Worm (Caenorhabditis elegans) whole organism, L1 larva: ENCODE measurements around the gene sao-1.

Experiments
- C04F5.9 ChIP-seq: sonication (generic microtip); optimal IDR thresholded peaks from 2 replicates; lab custom pipeline; 2016; ENCODE audit warnings: missing genetic modification characterization, missing compliant biosample characterization
- C16A3.4 ChIP-seq: fragments of 150-350 bp; optimal IDR thresholded peaks from 2 replicates; lab custom pipeline; 2014; ENCODE audit warnings: missing biosample characterization, missing genetic modification characterization
- C34B4.2 ChIP-seq: sonication (generic microtip); optimal IDR thresholded peaks from 2 replicates; lab custom pipeline; 2017; ENCODE audit warnings: mild to moderate bottlenecking, missing genetic modification characterization, missing compliant biosample characterization
- blmp-1 ChIP-seq: fragments of 150-350 bp; optimal IDR thresholded peaks from 2 replicates; lab custom pipeline; 2014; ENCODE audit warnings: missing biosample characterization, missing genetic modification characterization
- ceh-82 ChIP-seq, 3 experiments: fragments of 150-350 bp in 1 of 3; sonication (generic microtip) in 2 of 3; optimal IDR thresholded peaks; 2 replicates each; lab custom pipeline; 2014 to 2017; ENCODE audit warnings: missing biosample characterization in 3 of 3, missing genetic modification characterization in 3 of 3
- ceh-88 ChIP-seq: fragments of 200-800 bp; sonication (Bioruptor generic); IDR thresholded peaks from 2 replicates; pipeline ENCODE4 v1.3.6; 2022; ENCODE audit warnings: missing genetic modification characterization, missing compliant biosample characterization
- ces-1 ChIP-seq: fragments of 150-350 bp; optimal IDR thresholded peaks from 2 replicates; lab custom pipeline; 2014; ENCODE audit warnings: missing biosample characterization, missing genetic modification reagents, missing genetic modification characterization
- dpl-1 ChIP-seq, 3 experiments: fragments of 150-350 bp in 2 of 3; sonication (generic microtip) in 1 of 3; optimal IDR thresholded peaks; 2 replicates each; lab custom pipeline; 2014 to 2017; ENCODE audit warnings: missing biosample characterization in 3 of 3, missing genetic modification characterization in 3 of 3, missing genetic modification reagents in 3 of 3
- elt-2 ChIP-seq: sonication (generic microtip); optimal IDR thresholded peaks from 2 replicates; lab custom pipeline; 2016; ENCODE audit warnings: missing genetic modification characterization, mild to moderate bottlenecking, inconsistent platforms, missing compliant biosample characterization, missing genetic modification reagents
- elt-3 ChIP-seq, 6 experiments: fragments of 150-350 bp in 1 of 6; sonication (generic microtip); optimal IDR thresholded peaks; 2 replicates each; lab custom pipeline; 2017 to 2018; ENCODE audit warnings: missing biosample characterization in 6 of 6, missing genetic modification characterization in 6 of 6, inconsistent platforms in 1 of 6
- ets-5 ChIP-seq: fragments of 200-800 bp; sonication (Bioruptor generic); IDR thresholded peaks from 2 replicates; pipeline ENCODE4 v1.3.6; 2022; ENCODE audit warnings: missing genetic modification characterization, missing compliant biosample characterization
- fkh-10 ChIP-seq: sonication (generic microtip); optimal IDR thresholded peaks from 2 replicates; lab custom pipeline; 2017; ENCODE audit warnings: missing biosample characterization, missing genetic modification reagents, missing genetic modification characterization
- fkh-8 ChIP-seq: sonication (generic microtip); optimal IDR thresholded peaks from 2 replicates; lab custom pipeline; 2016; ENCODE audit warnings: mild to moderate bottlenecking, missing genetic modification characterization, missing compliant biosample characterization
- hpl-2 ChIP-seq: fragments of 150-350 bp; optimal IDR thresholded peaks from 2 replicates; lab custom pipeline; 2014; ENCODE audit warnings: missing biosample characterization, missing genetic modification reagents, missing genetic modification characterization
- irx-1 ChIP-seq: sonication (generic microtip); optimal IDR thresholded peaks from 2 replicates; lab custom pipeline; 2016; ENCODE audit warnings: missing genetic modification characterization, missing compliant biosample characterization
- lin-14 ChIP-seq: fragments of 200-800 bp; sonication (Bioruptor generic); optimal IDR thresholded peaks from 2 replicates; lab custom pipeline; 2018; ENCODE audit warnings: mild to moderate bottlenecking, missing genetic modification characterization, moderate library complexity, missing compliant biosample characterization
- lin-35 ChIP-seq, 2 experiments: fragments of 150-350 bp; optimal IDR thresholded peaks; 2 replicates each; lab custom pipeline; 2014; ENCODE audit warnings: missing biosample characterization in 2 of 2, missing genetic modification characterization in 2 of 2, missing genetic modification reagents in 2 of 2
- lsy-2 ChIP-seq, 2 experiments: fragments of 150-350 bp; optimal IDR thresholded peaks; 2 replicates each; lab custom pipeline; 2014; ENCODE audit warnings: missing biosample characterization in 2 of 2, missing genetic modification characterization in 2 of 2
- mdl-1 ChIP-seq, 2 experiments: fragments of 150-350 bp; optimal IDR thresholded peaks; 2 replicates each; lab custom pipeline; 2014 to 2017; ENCODE audit warnings: missing biosample characterization in 2 of 2, missing genetic modification characterization in 2 of 2, inconsistent platforms in 1 of 2
- nhr-11 ChIP-seq: fragments of 150-350 bp; optimal IDR thresholded peaks from 2 replicates; lab custom pipeline; 2014; ENCODE audit warnings: missing biosample characterization, missing genetic modification characterization
- nhr-237 ChIP-seq: fragments of 150-350 bp; optimal IDR thresholded peaks from 2 replicates; lab custom pipeline; 2014; ENCODE audit warnings: missing biosample characterization, missing genetic modification characterization
- nhr-84 ChIP-seq: sonication (generic microtip); optimal IDR thresholded peaks from 2 replicates; lab custom pipeline; 2017; ENCODE audit warnings: missing biosample characterization, missing genetic modification characterization
- nhr-85 ChIP-seq: sonication (generic microtip); peaks from one replicate; lab custom pipeline; 2016; ENCODE audit warnings: missing genetic modification characterization, inconsistent platforms, missing compliant biosample characterization
- nhr-90 ChIP-seq: sonication (generic microtip); optimal IDR thresholded peaks from 2 replicates; lab custom pipeline; 2016; ENCODE audit warnings: mild to moderate bottlenecking, missing genetic modification characterization, missing compliant biosample characterization; ENCODE audit not compliant: poor library complexity
- pax-3 ChIP-seq: fragments of 200-800 bp; sonication (Bioruptor generic); optimal IDR thresholded peaks from 2 replicates; lab custom pipeline; 2018; ENCODE audit warnings: mild to moderate bottlenecking, missing genetic modification characterization, moderate library complexity, missing compliant biosample characterization
- rnt-1 ChIP-seq: sonication (generic microtip); optimal IDR thresholded peaks from 2 replicates; lab custom pipeline; 2016; ENCODE audit warnings: mild to moderate bottlenecking, missing genetic modification characterization, moderate library complexity, missing compliant biosample characterization
- skn-1 ChIP-seq: fragments of 150-350 bp; optimal IDR thresholded peaks from 2 replicates; lab custom pipeline; 2014; ENCODE audit warnings: missing biosample characterization, missing genetic modification characterization
- snpc-4 ChIP-seq: fragments of 150-350 bp; optimal IDR thresholded peaks from 2 replicates; lab custom pipeline; 2014; ENCODE audit warnings: missing biosample characterization, missing genetic modification characterization
- sox-4 ChIP-seq: sonication (generic microtip); optimal IDR thresholded peaks from 2 replicates; lab custom pipeline; 2016; ENCODE audit warnings: missing genetic modification characterization, missing compliant biosample characterization
- sptf-1 ChIP-seq: fragments of 150-350 bp; optimal IDR thresholded peaks from 2 replicates; lab custom pipeline; 2014; ENCODE audit warnings: missing biosample characterization, missing genetic modification characterization
- swsn-7 ChIP-seq: sonication (generic microtip); optimal IDR thresholded peaks from 2 replicates; lab custom pipeline; 2016; ENCODE audit warnings: missing genetic modification characterization, missing compliant biosample characterization
- unc-130 ChIP-seq: fragments of 150-350 bp; optimal IDR thresholded peaks from 2 replicates; lab custom pipeline; 2017; ENCODE audit warnings: missing biosample characterization, missing genetic modification characterization, inconsistent platforms
- unc-86 ChIP-seq: sonication (generic microtip); optimal IDR thresholded peaks from 2 replicates; lab custom pipeline; 2016; ENCODE audit warnings: missing genetic modification characterization, missing compliant biosample characterization
- ztf-11 ChIP-seq, 2 experiments: sonication (generic microtip); optimal IDR thresholded peaks; 2 replicates each; lab custom pipeline; 2016 to 2017; ENCODE audit warnings: missing genetic modification characterization in 2 of 2, missing biosample characterization in 1 of 2, missing compliant biosample characterization in 1 of 2

Gene sao-1

DNA sequence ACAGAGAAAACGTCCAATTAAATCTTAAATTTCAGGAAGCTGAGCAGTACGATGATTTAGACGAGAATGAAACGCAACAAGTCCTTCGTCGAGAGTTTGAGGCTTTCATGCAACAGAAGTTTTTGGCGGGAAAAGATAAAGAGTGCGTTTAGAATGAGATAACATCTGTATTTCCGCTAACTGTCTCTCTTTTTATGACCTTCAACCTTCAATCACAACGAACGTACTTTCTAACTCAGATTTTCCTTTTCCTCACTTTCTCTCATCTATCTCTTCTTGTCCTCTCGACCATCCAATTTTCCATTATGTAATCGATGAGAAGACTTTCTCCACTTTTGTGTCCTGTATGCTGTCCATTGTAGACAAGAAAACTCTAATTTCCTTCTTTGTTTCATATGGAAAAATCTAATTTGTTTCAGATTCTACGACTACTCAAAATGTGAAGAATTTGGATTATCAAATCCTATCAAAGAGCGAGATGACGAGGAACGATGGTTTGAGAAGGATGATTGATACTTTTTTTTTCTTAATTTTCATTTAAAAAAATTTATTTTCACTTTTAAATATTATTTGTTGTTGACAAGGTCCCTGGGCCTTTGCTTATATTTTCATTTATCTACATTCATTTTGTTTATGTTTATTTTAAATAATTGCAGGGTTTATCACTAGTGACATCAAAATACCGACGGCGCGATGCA, at the start of gene sao-1:
Gene sao-1 (plus strand): TSS at position 648 of the 698 bp plus-strand sequence.
- TF ChIP-seq sptf-1 (no peak), blmp-1 (tag; lab: Kevin White, UChicago) (peak; percentile 98), lsy-2 (tag; optimal IDR thresholded peaks at IDR 0.05; lab: Kevin White, UChicago) (no peak), C34B4.2 (tag; lab: Kevin White, UChicago) (no peak), nhr-85 (tag; lab: Kevin White, UChicago) (peak; percentile 81), C04F5.9 (tag; lab: Kevin White, UChicago) (no peak), elt-2 (tag; lab: Kevin White, UChicago) (no peak), swsn-7 (no peak), mdl-1 (tag; optimal IDR thresholded peaks at IDR 0.05; lab: Kevin White, UChicago) (no peak), ces-1 (GFP tag; lab: Kevin White, UChicago) (no peak), elt-3 (tag; optimal IDR thresholded peaks at IDR 0.05; lab: Kevin White, UChicago) (peak in 2 of 6 experiments; percentile 10 to 20), hpl-2 (GFP tag; lab: Kevin White, UChicago) (no peak), skn-1 (tag; lab: Kevin White, UChicago) (no peak), lin-14 (GFP tag; lab: Kevin White, UChicago) (peak; percentile 56)

DNA sequence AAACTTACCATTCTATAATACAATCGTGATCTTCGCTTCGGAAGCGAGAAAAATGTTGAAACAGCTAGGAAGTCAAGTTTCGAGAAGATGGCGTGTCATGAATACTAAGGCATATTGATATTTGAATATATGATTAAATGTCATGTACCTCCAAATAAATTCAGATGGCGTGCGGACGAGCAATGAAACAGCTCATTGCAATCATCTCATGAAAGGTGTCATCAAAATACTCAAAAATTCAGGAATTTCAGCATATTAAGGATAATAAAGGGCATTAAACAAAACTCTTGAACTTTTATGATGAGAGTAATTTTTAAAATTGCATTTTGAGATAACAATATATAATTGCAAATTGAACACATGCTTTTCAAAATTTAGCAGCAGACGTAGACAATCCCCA, 48.3 kb upstream of the sao-1 start, which contains the start of gene gcy-32:
Gene gcy-32 (minus strand): TSS at position 101 of the 400 bp plus-strand sequence.
- no peak for TF ChIP-seq nhr-11
- no peak for TF ChIP-seq lin-35 (GFP tag; optimal IDR thresholded peaks at IDR 0.05; lab: Kevin White, UChicago)

- no peak for TF ChIP-seq fkh-8 (tag; lab: Kevin White, UChicago)
- no peak for TF ChIP-seq ztf-11 (tag; optimal IDR thresholded peaks at IDR 0.05; lab: Kevin White, UChicago)
- no peak for TF ChIP-seq dpl-1 (GFP tag; optimal IDR thresholded peaks at IDR 0.05; lab: Kevin White, UChicago)
- no peak for TF ChIP-seq unc-86
- no peak for TF ChIP-seq pax-3
- TF ChIP-seq sox-4, result no peak
Measured at ce11 chrV:13916196-13916595, 47.5 kb upstream of the sao-1 start, which contains the start of gene str-252. TSS of gene str-252 (plus strand) at chrV:13916496.

ce11 chrV:13918341-13918740, 45.4 kb upstream of the sao-1 start, which contains the start of gene str-250:
TSS of gene str-250 (plus strand) at chrV:13918641.
- TF ChIP-seq swsn-7 (no peak), ceh-82 (tag; optimal IDR thresholded peaks at IDR 0.05; lab: Kevin White, UChicago) (no peak), unc-86 (no peak), nhr-90 (tag; lab: Kevin White, UChicago) (no peak), rnt-1 (no peak), unc-130 (no peak), ces-1 (GFP tag; lab: Kevin White, UChicago) (no peak), snpc-4 (no peak), nhr-237 (tag; lab: Kevin White, UChicago) (no peak), nhr-84 (tag; lab: Kevin White, UChicago) (no peak), C16A3.4 (tag; lab: Kevin White, UChicago) (no peak), ceh-88 (GFP tag; lab: Robert Waterston, UW) (no peak), fkh-10 (GFP tag; lab: Kevin White, UChicago) (no peak), ets-5 (GFP tag; lab: Robert Waterston, UW) (no peak), pax-3 (no peak)

DNA sequence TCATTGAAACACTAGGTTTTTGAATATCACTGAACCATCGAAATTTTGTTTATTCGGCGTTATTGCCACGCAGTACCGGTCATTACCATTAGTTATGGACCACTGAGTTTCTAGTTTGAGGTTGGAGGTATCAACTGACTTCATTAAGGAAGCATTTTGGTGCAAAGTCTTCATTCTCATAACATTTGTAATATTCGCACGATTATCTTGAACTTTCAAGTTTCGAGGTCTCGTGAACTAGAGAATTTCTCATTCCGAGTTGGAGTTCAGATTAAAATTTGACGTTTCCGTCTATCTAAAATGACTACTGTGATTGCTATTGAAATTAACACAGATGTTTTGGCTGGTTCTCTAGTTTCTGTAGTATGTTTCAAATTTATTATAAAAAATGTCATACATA, 43.0 kb upstream of the sao-1 start, which contains the start of gene srx-42:
Gene srx-42 (plus strand): TSS at position 301 of the 400 bp plus-strand sequence.
- TF ChIP-seq mdl-1 (tag; optimal IDR thresholded peaks at IDR 0.05; lab: Kevin White, UChicago), result no peak
- no peak for TF ChIP-seq irx-1 (tag; lab: Kevin White, UChicago)
- no peak for TF ChIP-seq swsn-7
- TF ChIP-seq nhr-237 (tag; lab: Kevin White, UChicago), result no peak
- TF ChIP-seq, all 84 proteins: peak for 0
